Worm (Caenorhabditis elegans) whole organism, late embryonic: ENCODE results near the gene ZK563.2.

Experiments used
- C08G9.2 ChIP-seq: sonication (generic microtip); optimal IDR thresholded peaks from 2 replicates; lab custom pipeline; 2016; ENCODE audit warnings: mild to moderate bottlenecking, missing genetic modification characterization, moderate library complexity, missing compliant biosample characterization
- C38D4.7 ChIP-seq: fragments of 200-800 bp; sonication (Bioruptor generic); optimal IDR thresholded peaks from 2 replicates; lab custom pipeline; 2018; ENCODE audit warnings: mild to moderate bottlenecking, missing genetic modification characterization, moderate library complexity, missing compliant biosample characterization
- Y22D7AL.16 ChIP-seq: sonication (generic microtip); optimal IDR thresholded peaks from 2 replicates; lab custom pipeline; 2016; ENCODE audit warnings: missing genetic modification characterization, missing compliant biosample characterization
- ahr-1 ChIP-seq: sonication (generic microtip); optimal IDR thresholded peaks from 2 replicates; lab custom pipeline; 2016; ENCODE audit warnings: missing genetic modification characterization, missing compliant biosample characterization
- ama-1 ChIP-seq: fragments of 150-350 bp; optimal IDR thresholded peaks from 2 replicates; lab custom pipeline; 2014
- ceh-14 ChIP-seq: sonication (generic microtip); optimal IDR thresholded peaks from 2 replicates; lab custom pipeline; 2016; ENCODE audit warnings: missing genotype, missing genetic modification characterization, missing compliant biosample characterization
- ceh-19 ChIP-seq: fragments of 200-800 bp; sonication (Bioruptor generic); optimal IDR thresholded peaks from 2 replicates; lab custom pipeline; 2018; ENCODE audit warnings: mild to moderate bottlenecking, missing genetic modification characterization, missing compliant biosample characterization
- ceh-2 ChIP-seq: sonication (generic microtip); optimal IDR thresholded peaks from 2 replicates; lab custom pipeline; 2016; ENCODE audit warnings: missing genotype, missing genetic modification characterization, missing compliant biosample characterization
- ceh-22 ChIP-seq: sonication (generic microtip); optimal IDR thresholded peaks from 2 replicates; lab custom pipeline; 2017; ENCODE audit warnings: missing biosample characterization, missing genetic modification characterization
- ceh-24 ChIP-seq: sonication (generic microtip); optimal IDR thresholded peaks from 2 replicates; lab custom pipeline; 2016; ENCODE audit warnings: mild to moderate bottlenecking, missing genetic modification characterization, missing compliant biosample characterization
- ceh-31 ChIP-seq: sonication (generic microtip); optimal IDR thresholded peaks from 2 replicates; lab custom pipeline; 2016; ENCODE audit warnings: missing genetic modification characterization, missing compliant biosample characterization
- ceh-6 ChIP-seq: fragments of 200-800 bp; sonication (Bioruptor generic); optimal IDR thresholded peaks from 2 replicates; lab custom pipeline; 2018; ENCODE audit warnings: mild to moderate bottlenecking, missing genetic modification characterization, missing compliant biosample characterization
- ceh-9 ChIP-seq: sonication (generic microtip); optimal IDR thresholded peaks from 2 replicates; lab custom pipeline; 2016; ENCODE audit warnings: mild to moderate bottlenecking, missing genetic modification characterization, inconsistent platforms, missing compliant biosample characterization
- dmd-4 ChIP-seq: sonication (generic microtip); optimal IDR thresholded peaks from 2 replicates; lab custom pipeline; 2016; ENCODE audit warnings: borderline replicate concordance, missing genetic modification characterization, missing compliant biosample characterization
- elt-2 ChIP-seq: sonication (generic microtip); optimal IDR thresholded peaks from 2 replicates; lab custom pipeline; 2016; ENCODE audit warnings: missing genetic modification reagents, missing genetic modification characterization, missing compliant biosample characterization
- elt-4 ChIP-seq: sonication (generic microtip); optimal IDR thresholded peaks from 2 replicates; lab custom pipeline; 2016; ENCODE audit warnings: missing genetic modification characterization, missing compliant biosample characterization
- ets-4 ChIP-seq: sonication (generic microtip); optimal IDR thresholded peaks from 2 replicates; lab custom pipeline; 2016; ENCODE audit warnings: missing genetic modification characterization, missing compliant biosample characterization
- gmeb-2 ChIP-seq: sonication (generic microtip); optimal IDR thresholded peaks from 2 replicates; lab custom pipeline; 2016; ENCODE audit warnings: missing genetic modification characterization, inconsistent platforms, missing compliant biosample characterization
- hlh-13 ChIP-seq: fragments of 200-800 bp; sonication (Bioruptor generic); optimal IDR thresholded peaks from 2 replicates; lab custom pipeline; 2018; ENCODE audit warnings: mild to moderate bottlenecking, missing genetic modification characterization, missing compliant biosample characterization
- hlh-30 ChIP-seq: sonication (generic microtip); optimal IDR thresholded peaks from 2 replicates; lab custom pipeline; 2017; ENCODE audit warnings: antibody characterized with exemption, missing genetic modification characterization, missing compliant biosample characterization; ENCODE audit not compliant: insufficient read depth
- hlh-6 ChIP-seq: sonication (generic microtip); optimal IDR thresholded peaks from 2 replicates; lab custom pipeline; 2016; ENCODE audit warnings: missing genotype, missing genetic modification characterization, missing compliant biosample characterization
- lim-6 ChIP-seq: sonication (generic microtip); optimal IDR thresholded peaks from 2 replicates; lab custom pipeline; 2016; ENCODE audit warnings: missing genetic modification characterization, missing compliant biosample characterization
- lin-11 ChIP-seq: fragments of 200-800 bp; sonication (Bioruptor generic); optimal IDR thresholded peaks from 2 replicates; lab custom pipeline; 2018; ENCODE audit warnings: mild to moderate bottlenecking, missing genetic modification characterization, missing compliant biosample characterization
- madf-2 ChIP-seq: sonication (generic microtip); optimal IDR thresholded peaks from 2 replicates; lab custom pipeline; 2017; ENCODE audit warnings: missing genetic modification characterization, missing compliant biosample characterization
- nfya-1 ChIP-seq: sonication (generic microtip); optimal IDR thresholded peaks from 2 replicates; lab custom pipeline; 2017; ENCODE audit warnings: missing genetic modification characterization, mild to moderate bottlenecking, missing compliant biosample characterization, antibody characterized with exemption, moderate library complexity
- nhr-232 ChIP-seq: sonication (generic microtip); optimal IDR thresholded peaks from 2 replicates; lab custom pipeline; 2016; ENCODE audit warnings: missing genetic modification characterization, missing compliant biosample characterization
- odd-2 ChIP-seq: sonication (generic microtip); optimal IDR thresholded peaks from 2 replicates; lab custom pipeline; 2017; ENCODE audit warnings: antibody characterized with exemption, mild to moderate bottlenecking, missing genetic modification characterization, missing compliant biosample characterization
- pax-1 ChIP-seq: fragments of 150-350 bp; optimal IDR thresholded peaks from 2 replicates; lab custom pipeline; 2014; ENCODE audit warnings: missing biosample characterization, missing genetic modification characterization
- pqm-1 ChIP-seq: sonication (generic microtip); optimal IDR thresholded peaks from 2 replicates; lab custom pipeline; 2016; ENCODE audit warnings: missing genetic modification characterization, missing compliant biosample characterization
- sox-4 ChIP-seq: sonication (generic microtip); optimal IDR thresholded peaks from 2 replicates; lab custom pipeline; 2017; ENCODE audit warnings: mild to moderate bottlenecking, missing genetic modification characterization, inconsistent platforms, missing compliant biosample characterization
- tbx-2 ChIP-seq: sonication (generic microtip); optimal IDR thresholded peaks from 2 replicates; lab custom pipeline; 2016; ENCODE audit warnings: missing genetic modification characterization, missing compliant biosample characterization
- ttx-3 ChIP-seq: sonication (generic microtip); optimal IDR thresholded peaks from 2 replicates; lab custom pipeline; 2016; ENCODE audit warnings: missing genetic modification reagents, missing genetic modification characterization, missing compliant biosample characterization
- unc-42 ChIP-seq: sonication (generic microtip); optimal IDR thresholded peaks from 2 replicates; lab custom pipeline; 2016; ENCODE audit warnings: missing genotype, missing genetic modification characterization, missing compliant biosample characterization
- unc-55 ChIP-seq: sonication (generic microtip); optimal IDR thresholded peaks from 2 replicates; lab custom pipeline; 2017; ENCODE audit warnings: missing biosample characterization, missing genetic modification reagents, missing genetic modification characterization
- unc-86 ChIP-seq: sonication (generic microtip); optimal IDR thresholded peaks from 2 replicates; lab custom pipeline; 2016; ENCODE audit warnings: missing genetic modification characterization, missing compliant biosample characterization
- zip-5 ChIP-seq: sonication (generic microtip); optimal IDR thresholded peaks from 2 replicates; lab custom pipeline; 2016; ENCODE audit warnings: missing genetic modification characterization, missing compliant biosample characterization
- ztf-16 ChIP-seq: sonication (generic microtip); optimal IDR thresholded peaks from 2 replicates; lab custom pipeline; 2017; ENCODE audit warnings: missing genetic modification characterization, missing compliant biosample characterization

The ZK563.2 gene

DNA sequence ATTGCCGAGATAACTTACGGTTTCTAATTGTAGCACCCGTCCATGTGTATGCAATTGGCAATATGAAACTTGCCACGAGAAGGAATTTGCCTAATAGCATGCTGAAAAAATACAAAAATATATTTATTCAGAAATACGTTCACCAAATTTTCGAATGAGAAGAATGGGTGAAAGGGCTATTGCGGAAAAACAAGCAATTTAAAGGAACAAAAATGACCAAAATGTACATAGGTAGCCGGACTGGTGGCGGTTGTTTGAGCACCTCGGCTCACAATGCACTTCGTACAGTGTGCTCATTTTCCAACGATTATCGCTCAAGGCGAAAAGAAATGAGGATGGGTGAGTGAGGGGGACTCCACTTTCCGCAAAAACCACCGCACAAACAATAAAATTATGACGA lies 31.2 kb downstream of the ZK563.2 start, which contains the start of gene cht-1:
Gene cht-1, minus strand, starts transcription at position 101 of the 400 bp plus-strand sequence.
- TF ChIP-seq ceh-14 (no peak), dmd-4 (tag; lab: Kevin White, UChicago) (no peak), ceh-31 (tag; lab: Kevin White, UChicago) (no peak), ceh-9 (no peak), ama-1 (lab: Kevin White, UChicago) (no peak), elt-4 (tag; lab: Kevin White, UChicago) (no peak), pax-1 (tag; lab: Kevin White, UChicago) (no peak)

DNA sequence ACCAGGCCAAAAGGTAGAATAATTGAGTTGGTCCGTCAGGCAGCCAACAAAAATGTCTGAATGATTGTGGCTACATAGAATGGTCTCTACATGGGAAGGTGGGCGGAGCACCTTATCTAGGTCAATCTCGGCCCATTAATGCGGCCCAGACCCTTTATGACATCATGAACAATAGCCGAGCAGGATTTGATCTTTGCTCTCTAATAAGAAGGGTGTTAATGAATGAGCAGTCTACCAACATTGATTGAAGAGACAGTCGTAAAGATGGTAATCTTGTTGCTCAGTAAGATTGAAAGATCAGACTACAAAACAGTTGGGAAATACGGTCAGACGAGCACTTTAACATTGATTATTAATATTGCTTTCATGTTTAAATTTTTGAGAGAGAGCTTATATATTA lies 31.6 kb downstream of the ZK563.2 start:
- TF ChIP-seq madf-2 (tag; lab: Kevin White, UChicago) (no peak), C38D4.7 (GFP tag; lab: Kevin White, UChicago) (no peak), hlh-30 (tag; lab: Kevin White, UChicago) (no peak), unc-42 (no peak), sox-4 (tag; lab: Kevin White, UChicago) (no peak)

DNA sequence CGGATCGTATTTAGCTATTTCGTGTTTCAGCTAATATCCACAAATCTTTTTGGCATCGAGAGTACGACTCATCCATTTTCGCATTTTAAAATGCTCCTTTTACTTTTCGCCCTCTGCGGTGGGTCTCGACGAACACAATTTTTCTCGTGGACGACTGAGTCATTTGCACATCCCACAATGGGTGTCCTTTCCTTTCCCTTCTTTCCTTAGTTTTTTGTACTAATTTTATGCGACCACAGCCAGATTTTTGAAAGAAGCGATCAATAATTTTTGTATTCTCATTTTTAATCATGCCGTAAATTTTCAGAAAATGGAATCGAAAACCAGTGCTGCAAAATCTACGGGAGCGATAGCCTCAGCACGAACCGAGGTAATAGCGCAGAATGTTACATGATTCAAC lies 32.9 kb downstream of the ZK563.2 start, which contains the start of gene C04F6.9:
Gene C04F6.9, plus strand, starts transcription at position 301 of the 400 bp plus-strand sequence.
- TF ChIP-seq elt-2 (tag; lab: Kevin White, UChicago) (no peak), odd-2 (tag; lab: Kevin White, UChicago) (no peak), lim-6 (tag; lab: Kevin White, UChicago) (no peak), unc-86 (tag; lab: Kevin White, UChicago) (no peak), lin-11 (tag; lab: Kevin White, UChicago) (no peak), madf-2 (tag; lab: Kevin White, UChicago) (no peak), unc-55 (no peak), hlh-6 (tag; lab: Kevin White, UChicago) (no peak), elt-4 (tag; lab: Kevin White, UChicago) (no peak), ttx-3 (tag; lab: Kevin White, UChicago) (no peak), ceh-24 (no peak), gmeb-2 (tag; lab: Kevin White, UChicago) (no peak), ceh-2 (tag; lab: Kevin White, UChicago) (no peak)

DNA sequence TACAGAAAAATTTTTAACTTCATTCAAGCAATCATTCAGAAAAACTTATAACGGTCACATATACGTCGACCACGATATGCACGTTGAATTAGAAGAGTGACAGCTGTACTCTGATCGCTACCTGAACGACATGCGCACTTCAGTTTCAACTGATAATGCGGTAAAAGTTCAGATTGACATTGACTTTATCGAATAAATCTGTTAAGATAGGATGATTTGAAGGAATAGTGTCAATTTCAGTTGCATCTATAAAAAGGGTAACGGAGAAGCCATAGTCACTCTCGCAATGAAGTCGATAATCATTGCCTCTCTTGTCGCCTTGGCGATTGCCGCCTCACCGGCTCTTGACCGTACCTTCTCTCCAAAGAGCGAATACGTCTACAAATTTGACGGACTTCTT lies 34.4 kb downstream of the ZK563.2 start, which contains the start of gene vit-5:
Gene vit-5, plus strand, starts transcription at position 277 of the 400 bp plus-strand sequence.
- TF ChIP-seq hlh-6 (tag; lab: Kevin White, UChicago) (no peak), ceh-2 (tag; lab: Kevin White, UChicago) (no peak), hlh-13 (GFP tag; lab: Kevin White, UChicago) (no peak), pqm-1 (tag; lab: Kevin White, UChicago) (no peak), sox-4 (tag; lab: Kevin White, UChicago) (no peak), ceh-22 (tag; lab: Kevin White, UChicago) (no peak), gmeb-2 (tag; lab: Kevin White, UChicago) (no peak), unc-55 (no peak), ceh-24 (no peak), ets-4 (tag; lab: Kevin White, UChicago) (no peak), odd-2 (tag; lab: Kevin White, UChicago) (no peak), nfya-1 (tag; lab: Kevin White, UChicago) (no peak)

DNA sequence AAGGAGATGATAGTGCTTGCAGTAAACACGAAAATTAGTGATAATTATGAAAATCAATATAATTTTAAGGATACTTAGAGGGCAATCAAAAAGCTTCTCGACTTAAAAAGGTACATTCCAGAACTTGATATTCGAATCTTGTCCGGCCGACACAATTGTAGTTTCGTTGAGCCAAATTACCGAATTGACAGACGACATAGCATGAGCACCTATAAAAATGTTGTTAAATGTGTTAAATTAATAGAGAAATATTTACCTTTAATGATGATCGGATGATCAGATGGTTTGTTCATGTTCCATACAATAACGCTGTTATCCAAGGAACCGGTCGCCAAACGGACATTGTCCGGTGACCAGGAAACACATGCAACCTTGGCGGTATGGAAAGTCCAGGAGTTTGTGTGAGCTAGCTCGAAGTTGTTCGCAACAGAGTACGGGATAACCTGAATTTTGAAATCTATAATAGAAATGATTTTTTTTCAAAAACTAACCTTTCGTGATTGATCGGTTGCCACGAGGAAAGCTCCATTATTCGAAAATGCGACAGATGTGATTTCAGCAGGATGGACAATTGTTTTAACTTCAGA lies 40.1 kb downstream of the ZK563.2 start:
- TF ChIP-seq C08G9.2 (tag; lab: Kevin White, UChicago) (no peak), Y22D7AL.16 (no peak), ceh-6 (GFP tag; lab: Kevin White, UChicago) (no peak), elt-2 (tag; lab: Kevin White, UChicago) (no peak), lin-11 (tag; lab: Kevin White, UChicago) (no peak), nhr-232 (tag; lab: Kevin White, UChicago) (no peak), ama-1 (lab: Kevin White, UChicago) (no peak), sox-4 (tag; lab: Kevin White, UChicago) (no peak), tbx-2 (no peak), ceh-19 (GFP tag; lab: Kevin White, UChicago) (no peak), ceh-24 (no peak), odd-2 (tag; lab: Kevin White, UChicago) (no peak), ahr-1 (no peak), zip-5 (tag; lab: Kevin White, UChicago) (no peak), ttx-3 (tag; lab: Kevin White, UChicago) (no peak), ztf-16 (tag; lab: Kevin White, UChicago) (no peak), madf-2 (tag; lab: Kevin White, UChicago) (no peak), unc-86 (tag; lab: Kevin White, UChicago) (no peak)
